Fruit fly (Drosophila melanogaster) whole organism, embryonic: ENCODE measurements around the gene CG4230.

ENCODE experiments used
- Atf6 ChIP-seq: fragments of 200-800 bp; sonication (Bioruptor generic); IDR thresholded peaks from 2 replicates; pipeline ENCODE4 v1.3.6; 2022; ENCODE audit warnings: missing biosample characterization, missing genetic modification characterization
- CG10209 ChIP-seq: fragments of 200-800 bp; sonication (Bioruptor generic); optimal IDR thresholded peaks from 3 replicates; lab custom pipeline; 2017; ENCODE audit warnings: missing biosample characterization, mild to moderate bottlenecking, missing genetic modification characterization, missing genetic modification reagents
- CG10431 ChIP-seq: fragments of 200-800 bp; sonication (Bioruptor generic); optimal IDR thresholded peaks from 3 replicates; lab custom pipeline; 2018; ENCODE audit warnings: missing biosample characterization, mild to moderate bottlenecking, missing genetic modification characterization
- CG10543 ChIP-seq: fragments of 200-800 bp; sonication (Bioruptor generic); optimal IDR thresholded peaks from 3 replicates; lab custom pipeline; 2017; ENCODE audit warnings: missing biosample characterization, mild to moderate bottlenecking, missing genetic modification characterization, moderate library complexity
- CG11247 ChIP-seq: fragments of 200-800 bp; sonication (Bioruptor generic); IDR thresholded peaks from 2 replicates; pipeline ENCODE4 v1.3.6; 2022; ENCODE audit warnings: missing biosample characterization, missing genetic modification characterization
- CG11695 ChIP-seq: fragments of 200-800 bp; sonication (Bioruptor generic); IDR thresholded peaks from 3 replicates; pipeline ENCODE4 v1.3.6; 2022; ENCODE audit warnings: missing biosample characterization, missing genetic modification characterization
- CG12071 ChIP-seq: fragments of 200-800 bp; sonication (Bioruptor generic); optimal IDR thresholded peaks from 3 replicates; lab custom pipeline; 2018; ENCODE audit warnings: missing biosample characterization, mild to moderate bottlenecking, missing genetic modification characterization
- CG12155 ChIP-seq: fragments of 200-800 bp; sonication (Bioruptor generic); optimal IDR thresholded peaks from 3 replicates; lab custom pipeline; 2016; ENCODE audit warnings: missing biosample characterization, missing genetic modification characterization
- CG12659 ChIP-seq: fragments of 200-800 bp; sonication (Bioruptor generic); optimal IDR thresholded peaks from 3 replicates; lab custom pipeline; 2017; ENCODE audit warnings: mild to moderate bottlenecking, missing biosample characterization, missing genetic modification reagents, missing genetic modification characterization
- CG1602 ChIP-seq: fragments of 200-800 bp; sonication (Bioruptor generic); optimal IDR thresholded peaks from 3 replicates; lab custom pipeline; 2016; ENCODE audit warnings: missing biosample characterization, missing genetic modification characterization
- CG2712 ChIP-seq: fragments of 200-800 bp; optimal IDR thresholded peaks from 3 replicates; lab custom pipeline; 2019; ENCODE audit warnings: missing biosample characterization, mild to moderate bottlenecking, missing genetic modification characterization, moderate library complexity
- CG3065 ChIP-seq: fragments of 200-800 bp; sonication (Bioruptor generic); optimal IDR thresholded peaks from 2 replicates; lab custom pipeline; 2016; ENCODE audit warnings: missing biosample characterization, missing genetic modification characterization
- CG31388 ChIP-seq: fragments of 200-800 bp; sonication (Bioruptor generic); optimal IDR thresholded peaks from 2 replicates; lab custom pipeline; 2016; ENCODE audit warnings: missing biosample characterization, missing genetic modification characterization
- CG4424 ChIP-seq: fragments of 200-800 bp; sonication (Bioruptor generic); optimal IDR thresholded peaks from 3 replicates; lab custom pipeline; 2016; ENCODE audit warnings: missing biosample characterization, missing genetic modification characterization
- CG4854 ChIP-seq: fragments of 200-800 bp; sonication (Bioruptor generic); optimal IDR thresholded peaks from 2 replicates; lab custom pipeline; 2016; ENCODE audit warnings: missing biosample characterization, missing genetic modification characterization, inconsistent platforms
- CG6272 ChIP-seq: fragments of 200-800 bp; sonication (Bioruptor generic); IDR thresholded peaks from 2 replicates; pipeline ENCODE4 v1.3.6; 2022; ENCODE audit warnings: missing biosample characterization, missing genetic modification characterization
- CG7271 ChIP-seq: fragments of 200-800 bp; sonication (Bioruptor generic); optimal IDR thresholded peaks from 2 replicates; lab custom pipeline; 2018; ENCODE audit warnings: missing biosample characterization, mild to moderate bottlenecking, missing genetic modification characterization, moderate library complexity
- CG8924 ChIP-seq: fragments of 200-800 bp; optimal IDR thresholded peaks from 3 replicates; lab custom pipeline; 2019; ENCODE audit warnings: missing biosample characterization, mild to moderate bottlenecking, missing genetic modification characterization, moderate library complexity
- CG9727 ChIP-seq: fragments of 200-800 bp; sonication (Bioruptor generic); optimal IDR thresholded peaks from 3 replicates; lab custom pipeline; 2017; ENCODE audit warnings: missing biosample characterization, mild to moderate bottlenecking, missing genetic modification characterization
- CrebB ChIP-seq: fragments of 200-800 bp; sonication (Bioruptor generic); optimal IDR thresholded peaks from 3 replicates; lab custom pipeline; 2018; ENCODE audit warnings: missing biosample characterization, mild to moderate bottlenecking, missing genetic modification characterization
- D19A ChIP-seq: fragments of 200-800 bp; optimal IDR thresholded peaks from 3 replicates; lab custom pipeline; 2019; ENCODE audit warnings: missing biosample characterization, mild to moderate bottlenecking, missing genetic modification characterization, moderate library complexity
- D19B ChIP-seq: fragments of 200-800 bp; sonication (Bioruptor generic); optimal IDR thresholded peaks from 2 replicates; lab custom pipeline; 2017; ENCODE audit warnings: missing biosample characterization, mild to moderate bottlenecking, missing genetic modification characterization
- Dad ChIP-seq: fragments of 200-800 bp; sonication (Bioruptor generic); optimal IDR thresholded peaks from 3 replicates; lab custom pipeline; 2016; ENCODE audit warnings: missing biosample characterization, missing genetic modification characterization
- Dbx ChIP-seq: fragments of 200-800 bp; sonication (Bioruptor generic); IDR thresholded peaks from 3 replicates; pipeline ENCODE4 v1.3.6; 2022; ENCODE audit warnings: missing biosample characterization, missing genetic modification characterization
- Deaf1 ChIP-seq: fragments of 200-800 bp; optimal IDR thresholded peaks from 3 replicates; lab custom pipeline; 2019; ENCODE audit warnings: missing biosample characterization, mild to moderate bottlenecking, missing genetic modification characterization, moderate library complexity
- Gsc ChIP-seq: fragments of 200-800 bp; sonication (Bioruptor generic); IDR thresholded peaks from 2 replicates; pipeline ENCODE4 v1.3.6; 2022; ENCODE audit warnings: missing biosample characterization, missing genetic modification characterization
- HmgD ChIP-seq: fragments of 200-800 bp; sonication (Bioruptor generic); optimal IDR thresholded peaks from 3 replicates; lab custom pipeline; 2016; ENCODE audit warnings: missing biosample characterization, missing genetic modification characterization
- Lim3 ChIP-seq: fragments of 200-800 bp; sonication (Bioruptor generic); IDR thresholded peaks from 2 replicates; pipeline ENCODE4 v1.3.6; 2022; ENCODE audit warnings: missing biosample characterization, missing genetic modification characterization
- MBD-R2 ChIP-seq: fragments of 200-800 bp; sonication (Bioruptor generic); IDR thresholded peaks from 2 replicates; pipeline ENCODE4 v1.3.6; 2022; ENCODE audit warnings: missing biosample characterization, missing genetic modification characterization
- Mad ChIP-seq: fragments of 200-800 bp; sonication (Bioruptor generic); optimal IDR thresholded peaks from 2 replicates; lab custom pipeline; 2016; ENCODE audit warnings: missing biosample characterization, missing genetic modification characterization
- Mrtf ChIP-seq: fragments of 200-800 bp; sonication (Bioruptor generic); IDR thresholded peaks from 3 replicates; pipeline ENCODE4 v1.3.6; 2022; ENCODE audit warnings: missing biosample characterization, missing genetic modification characterization
- Myb ChIP-seq: fragments of 200-800 bp; sonication (Bioruptor generic); optimal IDR thresholded peaks from 2 replicates; lab custom pipeline; 2016; ENCODE audit warnings: missing biosample characterization, missing genetic modification characterization
- Optix ChIP-seq: fragments of 200-800 bp; sonication (Bioruptor generic); IDR thresholded peaks from 3 replicates; pipeline ENCODE4 v1.3.6; 2022; ENCODE audit warnings: missing biosample characterization, missing genetic modification characterization
- Scr ChIP-seq: fragments of 200-800 bp; sonication (Bioruptor generic); IDR thresholded peaks from 2 replicates; pipeline ENCODE4 v1.3.6; 2022; ENCODE audit warnings: missing biosample characterization, missing genetic modification characterization; ENCODE audit not compliant: partially characterized antibody
- Stat92E ChIP-seq, 3 experiments: fragments of >200 bp in 2 of 3; fragments of 200-800 bp in 1 of 3; sonication (Bioruptor generic) in 1 of 3; optimal IDR thresholded peaks; 2 replicates each; lab custom pipeline; 2017 to 2019; ENCODE audit warnings: missing biosample characterization in 3 of 3, missing genetic modification characterization in 3 of 3, mild to moderate bottlenecking in 1 of 3, moderate library complexity in 1 of 3
- ab ChIP-seq: fragments of 200-800 bp; sonication (Bioruptor generic); optimal IDR thresholded peaks from 2 replicates; lab custom pipeline; 2016; ENCODE audit warnings: missing biosample characterization, missing genetic modification characterization
- bcd ChIP-seq: fragments of 200-800 bp; sonication (Bioruptor generic); optimal IDR thresholded peaks from 2 replicates; lab custom pipeline; 2017; ENCODE audit warnings: missing biosample characterization, mild to moderate bottlenecking, missing genetic modification characterization
- chn ChIP-seq: fragments of 200-800 bp; sonication (Bioruptor generic); optimal IDR thresholded peaks from 2 replicates; lab custom pipeline; 2016; ENCODE audit warnings: missing biosample characterization, missing genetic modification characterization
- dmrt11E ChIP-seq: fragments of 200-800 bp; sonication (Bioruptor generic); optimal IDR thresholded peaks from 3 replicates; lab custom pipeline; 2018; ENCODE audit warnings: missing biosample characterization, mild to moderate bottlenecking, missing genetic modification characterization, moderate library complexity
- dpn ChIP-seq, 2 experiments: fragments of 200-800 bp; sonication (Bioruptor generic); optimal IDR thresholded peaks; 3 replicates each; lab custom pipeline; 2016; ENCODE audit warnings: missing biosample characterization in 2 of 2, missing genetic modification characterization in 2 of 2
- grau ChIP-seq: fragments of 200-800 bp; optimal IDR thresholded peaks from 3 replicates; lab custom pipeline; 2019; ENCODE audit warnings: missing biosample characterization, mild to moderate bottlenecking, missing genetic modification characterization, moderate library complexity
- gsb ChIP-seq: fragments of 200-800 bp; sonication (Bioruptor generic); IDR thresholded peaks from 2 replicates; pipeline ENCODE4 v1.3.6; 2022; ENCODE audit warnings: missing biosample characterization, missing genetic modification characterization
- hb ChIP-seq: fragments of 200-800 bp; sonication (Bioruptor generic); IDR thresholded peaks from 3 replicates; pipeline ENCODE4 v1.3.6; 2022; ENCODE audit warnings: missing biosample characterization, missing genetic modification characterization; ENCODE audit not compliant: partially characterized antibody
- hth ChIP-seq: fragments of >200 bp; optimal IDR thresholded peaks from 2 replicates; lab custom pipeline; 2017; ENCODE audit warnings: inconsistent platforms
- kah ChIP-seq: fragments of 200-800 bp; sonication (Bioruptor generic); optimal IDR thresholded peaks from 2 replicates; lab custom pipeline; 2018; ENCODE audit warnings: missing biosample characterization, mild to moderate bottlenecking, missing genetic modification characterization
- kay ChIP-seq: fragments of 200-800 bp; sonication (Bioruptor generic); optimal IDR thresholded peaks from 2 replicates; lab custom pipeline; 2016; ENCODE audit warnings: missing biosample characterization, missing genetic modification characterization
- nau ChIP-seq: fragments of 200-800 bp; sonication (Bioruptor generic); optimal IDR thresholded peaks from 3 replicates; lab custom pipeline; 2017; ENCODE audit warnings: missing biosample characterization, mild to moderate bottlenecking, missing genetic modification characterization, missing genetic modification reagents
- pita ChIP-seq: fragments of 200-800 bp; sonication (Bioruptor generic); optimal IDR thresholded peaks from 2 replicates; lab custom pipeline; 2017; ENCODE audit warnings: missing biosample characterization, mild to moderate bottlenecking, missing genetic modification characterization
- salm ChIP-seq: fragments of 200-800 bp; sonication (Bioruptor generic); optimal IDR thresholded peaks from 2 replicates; lab custom pipeline; 2018; ENCODE audit warnings: missing biosample characterization, mild to moderate bottlenecking, missing genetic modification characterization
- slp2 ChIP-seq: fragments of 200-800 bp; sonication (Bioruptor generic); optimal IDR thresholded peaks from 2 replicates; lab custom pipeline; 2016; ENCODE audit warnings: missing biosample characterization, missing genetic modification characterization

Gene CG4230

DNA sequence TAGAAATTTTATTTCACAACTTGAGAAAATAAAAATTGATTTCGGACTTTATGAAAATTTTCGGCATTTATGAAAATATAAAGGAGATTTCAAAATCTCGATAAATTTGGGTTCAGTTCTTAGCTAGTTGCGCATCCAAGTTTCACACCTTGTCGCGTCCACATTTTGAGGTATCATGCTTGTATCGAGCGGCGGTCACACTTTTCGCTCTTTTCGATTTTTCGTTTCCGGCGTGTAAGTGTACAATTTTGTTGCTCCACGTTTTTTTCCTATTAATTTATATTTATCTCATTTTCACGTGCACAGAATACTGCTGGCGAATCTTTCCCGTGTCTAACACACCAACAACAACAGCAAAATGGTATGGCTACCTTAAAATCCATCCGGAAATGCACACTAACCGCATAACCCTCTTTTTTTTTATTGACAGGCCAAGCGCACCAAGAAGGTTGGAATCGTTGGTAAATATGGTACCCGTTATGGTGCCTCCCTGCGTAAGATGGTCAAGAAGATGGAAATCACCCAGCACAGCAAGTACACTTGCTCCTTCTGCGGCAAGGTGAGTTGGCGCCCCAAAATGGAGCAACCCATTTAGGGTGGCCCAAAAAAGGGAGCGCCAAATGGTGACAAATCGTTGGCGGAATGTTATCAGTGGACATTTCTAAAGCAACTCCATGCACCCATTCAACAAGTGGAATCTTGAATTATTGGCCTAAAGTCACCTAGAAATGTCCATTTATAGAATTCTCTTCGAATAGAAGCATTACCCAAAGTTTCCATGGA lies 25.0 kb upstream of the CG4230 start, which contains the start of gene RpL37A (continued):
- TF ChIP-seq kah (GFP tag; lab: Kevin White, UChicago) = peak; percentile 76
- no peak for TF ChIP-seq Deaf1
- TF ChIP-seq slp2 = peak; percentile 83
- no peak for TF ChIP-seq CG1602 (GFP tag; lab: Kevin White, UChicago)
- TF ChIP-seq Mad (GFP tag; lab: Kevin White, UChicago) = peak; percentile 91
- peak; percentile 86 for TF ChIP-seq Dbx (GFP tag; lab: Robert Waterston, UW)
- TF ChIP-seq Gsc (GFP tag; lab: Robert Waterston, UW) = no peak
- no peak for TF ChIP-seq ab (GFP tag; lab: Kevin White, UChicago)
- TF ChIP-seq CG11695 (GFP tag; lab: Robert Waterston, UW) = peak; percentile 68
- no peak for TF ChIP-seq CG31388 (GFP tag; lab: Kevin White, UChicago)
- peak; percentile 93 for TF ChIP-seq CG7271 (tag; lab: Kevin White, UChicago)
- peak; percentile 37; the same call in 1 of the 2 replicates for TF ChIP-seq Scr
- TF ChIP-seq nau (GFP tag; lab: Kevin White, UChicago) = peak; percentile 87
- TF ChIP-seq Mrtf (GFP tag; lab: Robert Waterston, UW) = peak; percentile 30; the same call in 1 of the 3 replicates
- no peak for TF ChIP-seq hb (GFP tag; lab: Robert Waterston, UW)
- peak; percentile 91 for TF ChIP-seq CG9727 (GFP tag; lab: Kevin White, UChicago)
- TF ChIP-seq Optix (GFP tag; lab: Robert Waterston, UW) = peak; percentile 76
- no peak for TF ChIP-seq CG3065
- peak; percentile 57 for TF ChIP-seq dmrt11E (tag; lab: Kevin White, UChicago)
- peak in 1 of 3 experiments; percentile 63 for TF ChIP-seq Stat92E (GFP tag; optimal IDR thresholded peaks at IDR 0.05; lab: Kevin White, UChicago)
- peak; percentile 64 for TF ChIP-seq D19B (GFP tag; lab: Kevin White, UChicago)
- no peak for TF ChIP-seq CG6272 (GFP tag; lab: Robert Waterston, UW)
- no peak for TF ChIP-seq kay (GFP tag; lab: Kevin White, UChicago)
- TF ChIP-seq CG10543 (GFP tag; lab: Kevin White, UChicago) = peak; percentile 81
- peak; percentile 38 for TF ChIP-seq D19A (tag; lab: Kevin White, UChicago)
- peak; percentile 59 for TF ChIP-seq CrebB (tag; lab: Kevin White, UChicago)
- TF ChIP-seq MBD-R2 (GFP tag; lab: Robert Waterston, UW) = peak; percentile 67
- TF ChIP-seq Dad (GFP tag; lab: Kevin White, UChicago) = peak; percentile 73
- TF ChIP-seq CG10209 (GFP tag; lab: Kevin White, UChicago) = peak; percentile 81
- peak; percentile 81 for TF ChIP-seq Myb (GFP tag; lab: Kevin White, UChicago)
- peak; percentile 83 for TF ChIP-seq pita (GFP tag; lab: Kevin White, UChicago)
- TF ChIP-seq gsb (GFP tag; lab: Robert Waterston, UW) = peak; percentile 54; the same call in 1 of the 2 replicates
- TF ChIP-seq chn (GFP tag; lab: Kevin White, UChicago) = peak; percentile 38
- TF ChIP-seq dpn (GFP tag; optimal IDR thresholded peaks at IDR 0.05; lab: Kevin White, UChicago) = peak; percentile 72 to 90
- peak; percentile 90 for TF ChIP-seq bcd (GFP tag; lab: Kevin White, UChicago)
- peak; percentile 78 for TF ChIP-seq Atf6 (GFP tag; lab: Robert Waterston, UW)
- TF ChIP-seq CG12071 (GFP tag; lab: Kevin White, UChicago) = peak; percentile 78
- peak; percentile 74 for TF ChIP-seq CG11247
- TF ChIP-seq Lim3 (GFP tag; lab: Robert Waterston, UW) = no peak
- TF ChIP-seq salm (tag; lab: Kevin White, UChicago) = peak; percentile 74
- TF ChIP-seq CG2712 (tag; lab: Kevin White, UChicago) = peak; percentile 81
- peak; percentile 69 for TF ChIP-seq CG8924
- peak; percentile 76 for TF ChIP-seq CG4424
- TF ChIP-seq grau (tag; lab: Kevin White, UChicago) = peak; percentile 73
- TF ChIP-seq CG12659 (GFP tag; lab: Kevin White, UChicago) = peak; percentile 92
- TF ChIP-seq hth = no peak
- TF ChIP-seq CG4854 (GFP tag; lab: Kevin White, UChicago) = peak; percentile 84
- peak; percentile 63 for TF ChIP-seq CG12155 (GFP tag; lab: Kevin White, UChicago)
- peak; percentile 65 for TF ChIP-seq HmgD (GFP tag; lab: Kevin White, UChicago)
- TF ChIP-seq CG10431 = peak; percentile 85
